Worm (Caenorhabditis elegans): Measurements from ENCODE around the gene srd-36.
A peak's percentile ranks its signal among the peaks of the same experiment; 100 is the strongest.

DNA sequence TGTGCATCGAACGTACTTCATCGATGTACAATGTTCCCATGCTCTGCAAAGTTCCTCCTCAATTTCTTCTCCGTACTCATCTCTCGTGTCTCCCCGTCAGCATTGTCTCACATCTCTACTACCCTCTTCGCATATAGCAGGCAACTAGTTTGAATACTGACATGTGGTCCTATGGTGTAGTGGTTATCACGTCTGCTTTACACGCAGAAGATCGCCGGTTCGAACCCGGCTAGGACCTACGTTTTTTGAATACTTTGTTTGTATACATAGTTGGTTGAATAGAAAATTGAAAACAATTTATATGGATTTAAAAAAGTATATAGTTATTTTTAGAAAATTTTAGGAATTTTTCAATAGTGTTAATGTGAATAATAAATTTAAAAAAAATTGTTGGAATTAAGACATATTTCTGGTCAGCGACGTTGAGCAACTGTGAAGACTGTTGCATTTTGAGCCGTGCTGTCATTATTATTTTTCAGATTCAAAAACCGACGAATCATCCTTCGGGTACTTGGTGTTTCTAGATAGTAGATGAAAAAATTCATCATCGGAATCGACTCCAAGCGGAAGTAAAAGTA, 12.4 kb upstream of the srd-36 start:
- TF ChIP-seq aha-1 (tag) (peak; percentile 80), nhr-76 (tag; optimal IDR thresholded peaks at IDR 0.05) (no peak), lin-13 (GFP tag; optimal IDR thresholded peaks at IDR 0.05) (peak; percentile 56), skn-1 (tag; optimal IDR thresholded peaks at IDR 0.05) (no peak), pha-4 (GFP tag; IDR thresholded peaks at IDR 0.05) (no peak; the same call in none of the 2 replicates), pha-4 (tag; optimal IDR thresholded peaks at IDR 0.05) (peak; percentile 12), T26A8.4 (GFP tag; IDR thresholded peaks at IDR 0.05) (no peak), nhr-10 (tag; optimal IDR thresholded peaks at IDR 0.05) (no peak)

Data from whole organism, L4 larva.